Fruit fly (Drosophila melanogaster): ENCODE measurements around the gene RpL27A.

DNA sequence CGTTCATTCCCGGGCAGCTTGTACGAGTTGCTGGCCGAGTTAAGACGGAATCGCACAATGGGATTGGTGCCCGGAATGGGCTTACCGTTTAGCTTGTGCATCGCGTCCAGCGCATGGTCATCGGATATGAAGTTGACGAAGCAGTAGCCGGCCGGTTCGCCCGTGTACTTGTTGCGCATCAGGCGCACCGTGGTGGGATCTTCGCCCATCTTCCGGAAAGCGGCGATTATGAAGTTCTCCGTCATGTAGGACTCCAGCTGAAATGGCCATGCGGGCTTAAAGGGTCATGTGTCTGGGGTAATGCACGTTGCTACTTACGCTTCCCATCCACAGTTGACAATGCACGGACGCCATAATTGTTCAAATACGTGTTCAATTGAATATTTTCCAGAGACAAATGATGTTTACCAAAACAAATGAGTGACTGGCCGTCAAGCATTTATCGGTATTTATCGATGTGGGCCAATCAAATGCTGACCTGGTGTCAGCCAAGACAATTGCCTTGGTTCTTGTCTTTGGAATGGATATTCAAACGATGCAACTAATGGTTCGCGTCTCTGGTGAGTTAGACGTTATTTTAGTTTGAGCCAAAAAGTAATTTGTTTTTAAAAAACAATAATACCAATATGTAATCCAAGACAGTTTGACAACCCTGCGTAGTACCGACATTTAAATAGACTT lies 4.0 kb downstream of the RpL27A start, which contains the start of the genes Secp43 and ND-B8:
- no peak for TF ChIP-seq Eip78C (GFP tag)
- TF ChIP-seq CG11294 (GFP tag; IDR thresholded peaks at IDR 0.05): no peak
- peak; percentile 36 for TF ChIP-seq dsx (GFP tag; optimal IDR thresholded peaks at IDR 0.05; ENCODE audit: poor library complexity, severe bottlenecking)
- no peak for TF ChIP-seq pdm3 (GFP tag; optimal IDR thresholded peaks at IDR 0.05)
- no peak for TF ChIP-seq CG34406 (GFP tag; optimal IDR thresholded peaks at IDR 0.05)
- TF ChIP-seq CG6163 (GFP tag; IDR thresholded peaks at IDR 0.05): no peak
- TF ChIP-seq fd85E (GFP tag; optimal IDR thresholded peaks at IDR 0.05): no peak

Data from whole organism, prepupa.